Fruit fly (Drosophila melanogaster) Kc167 (cell line): ENCODE measurements around the gene Ziz.

Experiments
- Myc ChIP-seq: fragments of >200 bp; optimal IDR thresholded peaks from 2 replicates; lab custom pipeline; 2017; ENCODE audit warnings: missing external identifiers
- Sin3A ChIP-seq: fragments of >200 bp; optimal IDR thresholded peaks from 2 replicates; lab custom pipeline; 2018; ENCODE audit warnings: missing external identifiers
- psq ChIP-seq: fragments of >200 bp; optimal IDR thresholded peaks from 2 replicates; lab custom pipeline; 2017; ENCODE audit warnings: missing external identifiers
- ttk ChIP-seq: sonication (Bioruptor generic); optimal IDR thresholded peaks from 2 replicates; lab custom pipeline; 2017; ENCODE audit warnings: missing external identifiers

DNA sequence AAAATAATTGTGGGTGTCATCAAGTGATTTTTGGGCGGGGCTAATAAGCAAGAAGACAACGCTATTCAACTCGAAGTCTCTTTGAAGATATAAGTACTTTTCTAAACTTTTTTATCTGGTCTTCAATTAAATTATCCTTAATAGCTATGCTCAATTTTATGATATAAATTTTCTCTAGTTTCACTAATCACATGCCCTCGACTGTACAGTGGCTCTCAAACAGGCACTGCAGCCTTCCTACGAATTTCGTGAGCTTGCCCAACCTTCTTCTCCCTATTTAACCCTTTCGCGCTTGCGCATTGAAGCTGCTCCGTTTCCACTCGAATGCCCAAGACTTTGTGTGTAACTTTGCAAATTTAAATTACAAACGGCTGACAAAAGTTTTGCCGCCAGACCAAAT, 9.9 kb upstream of the Ziz start:
- TF ChIP-seq Sin3A = no peak
- TF ChIP-seq psq (lab: Kevin White, UChicago) = no peak
- TF ChIP-seq ttk (lab: Kevin White, UChicago) = no peak
- TF ChIP-seq Myc = no peak
